Worm (Caenorhabditis elegans) whole organism, midembryonic: Measurements from ENCODE around the gene egl-2.

Experiments used
- T22C8.4 ChIP-seq: fragments of 200-800 bp; sonication (Bioruptor generic); IDR thresholded peaks from 2 replicates; pipeline ENCODE4 v1.3.6; 2022; ENCODE audit warnings: missing genetic modification characterization, missing compliant biosample characterization
- cog-1 ChIP-seq: sonication (generic microtip); optimal IDR thresholded peaks from 2 replicates; lab custom pipeline; 2016; ENCODE audit warnings: missing genetic modification characterization, missing compliant biosample characterization
- flt-1 ChIP-seq: fragments of 200-800 bp; sonication (Bioruptor generic); IDR thresholded peaks from 2 replicates; pipeline ENCODE4 v1.3.6; 2022; ENCODE audit warnings: missing genetic modification characterization, missing compliant biosample characterization
- klf-2 ChIP-seq: fragments of 200-800 bp; sonication (Bioruptor generic); conservative IDR thresholded peaks from 2 replicates; pipeline ENCODE4 v1.3.6; 2022; ENCODE audit warnings: missing genetic modification reagents, missing genetic modification characterization, missing compliant biosample characterization
- med-1 ChIP-seq: sonication (generic microtip); optimal IDR thresholded peaks from 2 replicates; lab custom pipeline; 2017; ENCODE audit warnings: missing genetic modification characterization, mild to moderate bottlenecking, missing compliant biosample characterization, antibody characterized with exemption, missing genetic modification reagents; ENCODE audit not compliant: insufficient read depth
- ref-1 ChIP-seq: fragments of 200-800 bp; sonication (Bioruptor generic); conservative IDR thresholded peaks from 2 replicates; pipeline ENCODE4 v1.3.6; 2022; ENCODE audit warnings: missing genetic modification reagents, missing genetic modification characterization, missing compliant biosample characterization
- tab-1 ChIP-seq: fragments of 200-800 bp; sonication (Bioruptor generic); IDR thresholded peaks from 2 replicates; pipeline ENCODE4 v1.3.6; 2022; ENCODE audit warnings: missing genetic modification characterization, missing compliant biosample characterization
- ztf-23 ChIP-seq: fragments of 200-800 bp; sonication (Bioruptor generic); IDR thresholded peaks from 2 replicates; pipeline ENCODE4 v1.3.6; 2022; ENCODE audit warnings: missing genetic modification reagents, missing genetic modification characterization, missing compliant biosample characterization
- ztf-29 ChIP-seq: fragments of 200-800 bp; sonication (Bioruptor generic); IDR thresholded peaks from 2 replicates; pipeline ENCODE4 v1.3.6; 2022; ENCODE audit warnings: missing genetic modification reagents, missing genetic modification characterization, missing compliant biosample characterization

egl-2 gene

DNA sequence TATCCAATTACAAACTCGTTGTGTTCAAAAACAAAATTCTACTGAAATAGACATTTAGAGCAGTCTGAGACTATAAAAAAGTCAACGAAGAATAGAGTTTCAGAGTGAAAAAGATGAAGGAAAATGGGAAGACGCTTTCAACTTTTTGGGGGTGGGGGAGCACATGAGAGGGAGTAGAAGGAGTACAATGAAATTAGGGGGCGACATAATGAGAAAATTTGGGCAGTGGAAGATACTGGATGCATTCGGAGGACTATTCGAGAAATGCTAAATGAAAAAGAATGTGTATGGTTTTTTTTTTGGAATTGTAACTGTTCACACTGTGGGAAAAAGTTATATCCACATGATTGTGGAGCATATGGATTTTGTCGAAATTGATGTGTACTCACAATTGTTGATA, 14.1 kb upstream of the egl-2 start:
- no peak for TF ChIP-seq ztf-29 (GFP tag; lab: Robert Waterston, UW)
- no peak for TF ChIP-seq klf-2 (GFP tag; lab: Robert Waterston, UW)
- no peak for TF ChIP-seq flt-1 (GFP tag; lab: Robert Waterston, UW)
- TF ChIP-seq T22C8.4 (GFP tag; lab: Robert Waterston, UW): no peak
- TF ChIP-seq med-1 (GFP tag; lab: Kevin White, UChicago): no peak
- TF ChIP-seq tab-1 (GFP tag; lab: Robert Waterston, UW): no peak
- TF ChIP-seq cog-1 (tag; lab: Kevin White, UChicago): no peak
- no peak for TF ChIP-seq ref-1 (GFP tag; lab: Robert Waterston, UW)
- no peak for TF ChIP-seq ztf-23 (GFP tag; lab: Robert Waterston, UW)

- TF ChIP-seq tab-1 (GFP tag; lab: Robert Waterston, UW) (no peak), T22C8.4 (GFP tag; lab: Robert Waterston, UW) (no peak), med-1 (GFP tag; lab: Kevin White, UChicago) (no peak), ztf-23 (GFP tag; lab: Robert Waterston, UW) (no peak), ref-1 (GFP tag; lab: Robert Waterston, UW) (no peak), klf-2 (GFP tag; lab: Robert Waterston, UW) (no peak), ztf-29 (GFP tag; lab: Robert Waterston, UW) (no peak), flt-1 (GFP tag; lab: Robert Waterston, UW) (no peak), cog-1 (tag; lab: Kevin White, UChicago) (no peak)
These were observed 8.6 kb upstream of the egl-2 start for ce11 chrV:1307730-1308129.

DNA sequence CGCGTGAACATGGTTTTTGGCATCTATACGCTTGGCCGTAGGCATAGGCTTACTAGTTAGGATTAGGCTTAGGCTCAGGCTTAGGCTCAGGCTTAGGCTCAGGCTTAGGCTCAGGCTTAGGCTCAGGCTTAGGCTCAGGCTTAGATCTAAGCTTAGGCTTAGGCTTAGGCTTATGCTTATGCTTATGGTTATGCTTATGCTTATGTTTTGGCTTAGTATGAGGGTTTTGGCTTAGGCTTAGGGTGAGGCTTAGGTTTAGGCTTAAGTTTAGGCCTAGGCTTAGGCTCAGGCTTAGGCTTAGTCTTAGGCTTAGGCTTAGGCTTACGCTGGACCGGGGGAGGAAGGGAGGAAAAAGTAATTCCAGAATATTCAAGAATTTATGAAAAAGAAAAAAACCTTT, 6.7 kb upstream of the egl-2 start:
- TF ChIP-seq ztf-23 (GFP tag; lab: Robert Waterston, UW) (no peak), med-1 (GFP tag; lab: Kevin White, UChicago) (no peak), tab-1 (GFP tag; lab: Robert Waterston, UW) (no peak), klf-2 (GFP tag; lab: Robert Waterston, UW) (no peak), ztf-29 (GFP tag; lab: Robert Waterston, UW) (peak; percentile 60; the same call in 1 of the 2 replicates), cog-1 (tag; lab: Kevin White, UChicago) (no peak), T22C8.4 (GFP tag; lab: Robert Waterston, UW) (no peak), ref-1 (GFP tag; lab: Robert Waterston, UW) (no peak)

- TF ChIP-seq med-1 (GFP tag; lab: Kevin White, UChicago) (no peak), flt-1 (GFP tag; lab: Robert Waterston, UW) (no peak), T22C8.4 (GFP tag; lab: Robert Waterston, UW) (no peak), ref-1 (GFP tag; lab: Robert Waterston, UW) (no peak), klf-2 (GFP tag; lab: Robert Waterston, UW) (no peak), cog-1 (tag; lab: Kevin White, UChicago) (no peak), ztf-29 (GFP tag; lab: Robert Waterston, UW) (no peak), ztf-23 (GFP tag; lab: Robert Waterston, UW) (no peak), tab-1 (GFP tag; lab: Robert Waterston, UW) (no peak)
These were observed 3.0 kb upstream of the egl-2 start for ce11 chrV:1302090-1302489.

- TF ChIP-seq ref-1 (GFP tag; lab: Robert Waterston, UW): no peak
- TF ChIP-seq tab-1 (GFP tag; lab: Robert Waterston, UW): no peak
- no peak for TF ChIP-seq cog-1 (tag; lab: Kevin White, UChicago)
- TF ChIP-seq klf-2 (GFP tag; lab: Robert Waterston, UW): no peak
- no peak for TF ChIP-seq flt-1 (GFP tag; lab: Robert Waterston, UW)
These were observed 11.9 kb downstream of the egl-2 start for ce11 chrV:1287276-1287675.

DNA sequence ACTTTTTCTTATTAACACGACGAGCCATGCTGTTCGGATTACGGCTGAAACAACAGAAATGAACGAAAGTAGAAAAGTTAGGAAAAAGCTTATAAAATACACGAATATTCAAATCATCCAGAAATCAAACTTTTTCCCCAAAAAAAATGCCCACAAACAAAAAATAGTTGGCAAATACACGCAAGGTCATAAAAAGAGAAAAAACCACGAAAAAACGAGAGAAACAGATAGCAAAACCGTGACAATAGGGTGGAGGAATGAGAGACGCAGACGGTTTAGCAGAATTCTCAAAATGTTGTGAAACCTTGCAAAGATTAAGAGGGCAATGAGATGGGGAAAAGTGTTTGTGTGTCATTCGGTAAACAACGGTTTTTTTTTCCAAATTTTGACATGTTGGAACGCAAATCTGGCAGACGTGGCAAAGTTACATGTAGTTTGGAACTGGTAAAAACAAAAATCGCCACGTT, 13.4 kb downstream of the egl-2 start, which contains the start of gene tank-1:
Gene tank-1, minus strand, starts transcription at position 51 of the 467 bp plus-strand sequence.
- no peak for TF ChIP-seq ztf-23 (GFP tag; lab: Robert Waterston, UW)
- TF ChIP-seq cog-1 (tag; lab: Kevin White, UChicago): no peak
- TF ChIP-seq ref-1 (GFP tag; lab: Robert Waterston, UW): no peak
- no peak for TF ChIP-seq tab-1 (GFP tag; lab: Robert Waterston, UW)

DNA sequence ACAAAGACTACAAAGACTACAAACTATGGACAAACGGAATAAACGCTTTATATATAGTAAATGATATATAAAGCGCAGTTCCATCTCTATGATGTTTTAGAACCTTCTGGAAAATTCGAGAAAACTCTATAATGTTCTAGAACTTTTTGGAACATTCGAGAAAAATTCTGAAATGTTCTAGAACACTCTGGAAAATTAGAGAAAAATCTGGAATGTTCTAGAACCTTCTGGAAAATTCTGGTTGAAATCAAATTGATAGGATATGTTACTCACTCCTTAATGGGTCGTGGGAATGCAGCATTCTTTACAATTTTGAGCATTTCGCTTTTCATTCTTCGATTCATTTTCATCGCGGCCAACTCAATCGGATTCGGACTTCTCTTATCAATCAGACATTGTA, 20.6 kb downstream of the egl-2 start:
- TF ChIP-seq ref-1 (GFP tag; lab: Robert Waterston, UW): no peak
- TF ChIP-seq klf-2 (GFP tag; lab: Robert Waterston, UW): no peak
- no peak for TF ChIP-seq cog-1 (tag; lab: Kevin White, UChicago)

ce11 chrV:1277926-1278325, 21.2 kb downstream of the egl-2 start:
- TF ChIP-seq klf-2 (GFP tag; lab: Robert Waterston, UW) (no peak), ref-1 (GFP tag; lab: Robert Waterston, UW) (no peak), flt-1 (GFP tag; lab: Robert Waterston, UW) (no peak), med-1 (GFP tag; lab: Kevin White, UChicago) (no peak), ztf-29 (GFP tag; lab: Robert Waterston, UW) (no peak), ztf-23 (GFP tag; lab: Robert Waterston, UW) (no peak), tab-1 (GFP tag; lab: Robert Waterston, UW) (no peak), T22C8.4 (GFP tag; lab: Robert Waterston, UW) (no peak)

- TF ChIP-seq tab-1 (GFP tag; lab: Robert Waterston, UW) (no peak), med-1 (GFP tag; lab: Kevin White, UChicago) (no peak), ref-1 (GFP tag; lab: Robert Waterston, UW) (no peak), ztf-29 (GFP tag; lab: Robert Waterston, UW) (no peak), flt-1 (GFP tag; lab: Robert Waterston, UW) (no peak), T22C8.4 (GFP tag; lab: Robert Waterston, UW) (no peak), ztf-23 (GFP tag; lab: Robert Waterston, UW) (no peak), cog-1 (tag; lab: Kevin White, UChicago) (no peak), klf-2 (GFP tag; lab: Robert Waterston, UW) (no peak)
These were observed 23.2 kb downstream of the egl-2 start, which contains the start of gene Y75B7B.2 for ce11 chrV:1275924-1276323. TSS of gene Y75B7B.2 (minus strand) at chrV:1276024.
